Fruit fly (Drosophila melanogaster) S2 (cell line): ENCODE measurements around the gene Lmx1a.

Source experiments
- CG8478 ChIP-seq: fragments of >200 bp; optimal IDR thresholded peaks from 2 replicates; lab custom pipeline; 2018
- CTCF ChIP-seq, 2 experiments: fragments of >200 bp; optimal IDR thresholded peaks; 2 replicates each; lab custom pipeline; 2018

dm6 chr3L:12329549-12329948 is 517 bp downstream of the Lmx1a start:
- TF ChIP-seq CG8478 (lab: Kevin White, UChicago) = no peak
- no peak for TF ChIP-seq CTCF (optimal IDR thresholded peaks at IDR 0.05; lab: Kevin White, UChicago)
